Worm (Caenorhabditis elegans) whole organism, L2 larva: ENCODE results near the gene Y37E11AL.12.

Experiments
- F13H6.1 ChIP-seq: sonication (generic microtip); optimal IDR thresholded peaks from 2 replicates; lab custom pipeline; 2016; ENCODE audit warnings: missing genetic modification characterization, missing compliant biosample characterization
- R02D3.7 ChIP-seq: fragments of 150-350 bp; optimal IDR thresholded peaks from 2 replicates; lab custom pipeline; 2014; ENCODE audit warnings: missing biosample characterization, missing genetic modification characterization
- Y55F3AM.14 ChIP-seq: fragments of 200-800 bp; sonication (Bioruptor generic); optimal IDR thresholded peaks from 2 replicates; lab custom pipeline; 2018; ENCODE audit warnings: mild to moderate bottlenecking, missing genetic modification characterization, missing compliant biosample characterization
- aly-2 ChIP-seq: fragments of 150-350 bp; optimal IDR thresholded peaks from 2 replicates; lab custom pipeline; 2014; ENCODE audit warnings: missing biosample characterization, missing genetic modification characterization
- ama-1 ChIP-seq: fragments of 150-350 bp; optimal IDR thresholded peaks from 2 replicates; lab custom pipeline; 2018; ENCODE audit warnings: inconsistent platforms
- blmp-1 ChIP-seq: sonication (generic microtip); optimal IDR thresholded peaks from 2 replicates; lab custom pipeline; 2017; ENCODE audit warnings: missing genetic modification characterization, mild to moderate bottlenecking, missing compliant biosample characterization, antibody characterized with exemption, moderate library complexity; ENCODE audit not compliant: insufficient read depth
- ceh-16 ChIP-seq: fragments of 150-350 bp; optimal IDR thresholded peaks from 2 replicates; lab custom pipeline; 2014; ENCODE audit warnings: missing biosample characterization, missing genetic modification characterization
- ceh-82 ChIP-seq: fragments of 150-350 bp; optimal IDR thresholded peaks from 2 replicates; lab custom pipeline; 2014; ENCODE audit warnings: missing biosample characterization, missing genetic modification characterization
- dmd-4 ChIP-seq: sonication (generic microtip); optimal IDR thresholded peaks from 2 replicates; lab custom pipeline; 2017; ENCODE audit warnings: missing biosample characterization, missing genetic modification characterization
- egl-27 ChIP-seq: sonication (generic microtip); optimal IDR thresholded peaks from 3 replicates; lab custom pipeline; 2017; ENCODE audit warnings: missing biosample characterization, missing genetic modification reagents, missing genetic modification characterization
- elt-1 ChIP-seq: fragments of 150-350 bp; optimal IDR thresholded peaks from 2 replicates; lab custom pipeline; 2014; ENCODE audit warnings: missing biosample characterization, missing genetic modification characterization
- elt-3 ChIP-seq: sonication (generic microtip); optimal IDR thresholded peaks from 2 replicates; lab custom pipeline; 2017; ENCODE audit warnings: missing biosample characterization, missing genetic modification characterization
- fos-1 ChIP-seq: fragments of 150-350 bp; optimal IDR thresholded peaks from 2 replicates; lab custom pipeline; 2014; ENCODE audit warnings: missing biosample characterization, missing genetic modification characterization
- gmeb-1 ChIP-seq: fragments of 150-350 bp; optimal IDR thresholded peaks from 2 replicates; lab custom pipeline; 2014; ENCODE audit warnings: missing biosample characterization, missing genetic modification characterization
- lin-11 ChIP-seq: fragments of 150-350 bp; sonication (generic microtip); optimal IDR thresholded peaks from 2 replicates; lab custom pipeline; 2014; ENCODE audit warnings: missing biosample characterization, missing genetic modification characterization, inconsistent platforms, mixed read lengths
- lin-13 ChIP-seq: fragments of 150-350 bp; optimal IDR thresholded peaks from 2 replicates; lab custom pipeline; 2014; ENCODE audit warnings: missing biosample characterization, missing genetic modification reagents, missing genetic modification characterization
- lin-39 ChIP-seq: fragments of 150-350 bp; optimal IDR thresholded peaks from 2 replicates; lab custom pipeline; 2014; ENCODE audit warnings: missing biosample characterization, missing genetic modification reagents, missing genetic modification characterization
- lsy-2 ChIP-seq, 2 experiments: fragments of 150-350 bp in 1 of 2; sonication (generic microtip) in 1 of 2; optimal IDR thresholded peaks; 2 replicates each; lab custom pipeline; 2014 to 2017; ENCODE audit warnings: missing biosample characterization in 2 of 2, missing genetic modification characterization in 2 of 2
- mab-5 ChIP-seq: fragments of 150-350 bp; optimal IDR thresholded peaks from 2 replicates; lab custom pipeline; 2014; ENCODE audit warnings: missing biosample characterization, missing genetic modification characterization
- mbf-1 ChIP-seq: sonication (generic microtip); optimal IDR thresholded peaks from 2 replicates; lab custom pipeline; 2017; ENCODE audit warnings: missing biosample characterization, missing genetic modification characterization
- mdl-1 ChIP-seq, 2 experiments: fragments of 150-350 bp in 1 of 2; sonication (generic microtip) in 1 of 2; optimal IDR thresholded peaks; 2 replicates each; lab custom pipeline; 2017; ENCODE audit warnings: missing biosample characterization in 2 of 2, missing genetic modification characterization in 2 of 2
- nhr-129 ChIP-seq: fragments of 150-350 bp; optimal IDR thresholded peaks from 2 replicates; lab custom pipeline; 2014; ENCODE audit warnings: missing biosample characterization, missing genetic modification characterization
- nhr-25 ChIP-seq: fragments of 150-350 bp; sonication (generic microtip); optimal IDR thresholded peaks from 3 replicates; lab custom pipeline; 2014; ENCODE audit warnings: missing biosample characterization, missing genetic modification characterization
- nhr-6 ChIP-seq: fragments of 150-350 bp; optimal IDR thresholded peaks from 2 replicates; lab custom pipeline; 2014; ENCODE audit warnings: missing biosample characterization, missing genetic modification characterization
- nhr-77 ChIP-seq: fragments of 150-350 bp; optimal IDR thresholded peaks from 2 replicates; lab custom pipeline; 2014; ENCODE audit warnings: missing biosample characterization, missing genetic modification characterization
- peb-1 ChIP-seq: fragments of 150-350 bp; optimal IDR thresholded peaks from 2 replicates; lab custom pipeline; 2014; ENCODE audit warnings: missing biosample characterization, missing genetic modification characterization
- sem-4 ChIP-seq: fragments of 150-350 bp; optimal IDR thresholded peaks from 2 replicates; lab custom pipeline; 2014; ENCODE audit warnings: missing biosample characterization, missing genetic modification reagents, missing genetic modification characterization
- skn-1 ChIP-seq: sonication (generic microtip); optimal IDR thresholded peaks from 2 replicates; lab custom pipeline; 2017; ENCODE audit warnings: missing biosample characterization, missing genetic modification characterization
- sma-3 ChIP-seq: sonication (generic microtip); optimal IDR thresholded peaks from 2 replicates; lab custom pipeline; 2016; ENCODE audit warnings: missing genetic modification reagents, missing genetic modification characterization, missing compliant biosample characterization
- sma-9 ChIP-seq, 2 experiments: fragments of 150-350 bp in 1 of 2; sonication (generic microtip) in 1 of 2; optimal IDR thresholded peaks; 2 replicates each; lab custom pipeline; 2014 to 2016; ENCODE audit warnings: missing genetic modification characterization in 2 of 2, mild to moderate bottlenecking in 1 of 2, missing biosample characterization in 1 of 2, missing compliant biosample characterization in 1 of 2, missing genetic modification reagents in 1 of 2, moderate library complexity in 1 of 2
- snpc-4 ChIP-seq: fragments of 150-350 bp; optimal IDR thresholded peaks from 2 replicates; lab custom pipeline; 2014; ENCODE audit warnings: missing biosample characterization, missing genetic modification characterization
- unc-39 ChIP-seq: fragments of 150-350 bp; optimal IDR thresholded peaks from 2 replicates; lab custom pipeline; 2014; ENCODE audit warnings: missing biosample characterization, missing genetic modification characterization
- unc-55 ChIP-seq: fragments of 150-350 bp; sonication (generic microtip); optimal IDR thresholded peaks from 3 replicates; lab custom pipeline; 2014; ENCODE audit warnings: missing biosample characterization, missing genetic modification reagents, missing genetic modification characterization
- zag-1 ChIP-seq: fragments of 150-350 bp; optimal IDR thresholded peaks from 2 replicates; lab custom pipeline; 2014; ENCODE audit warnings: missing biosample characterization, missing genetic modification characterization
- ztf-4 ChIP-seq: fragments of 150-350 bp; optimal IDR thresholded peaks from 2 replicates; lab custom pipeline; 2014; ENCODE audit warnings: missing biosample characterization, missing genetic modification characterization

Gene Y37E11AL.12

DNA sequence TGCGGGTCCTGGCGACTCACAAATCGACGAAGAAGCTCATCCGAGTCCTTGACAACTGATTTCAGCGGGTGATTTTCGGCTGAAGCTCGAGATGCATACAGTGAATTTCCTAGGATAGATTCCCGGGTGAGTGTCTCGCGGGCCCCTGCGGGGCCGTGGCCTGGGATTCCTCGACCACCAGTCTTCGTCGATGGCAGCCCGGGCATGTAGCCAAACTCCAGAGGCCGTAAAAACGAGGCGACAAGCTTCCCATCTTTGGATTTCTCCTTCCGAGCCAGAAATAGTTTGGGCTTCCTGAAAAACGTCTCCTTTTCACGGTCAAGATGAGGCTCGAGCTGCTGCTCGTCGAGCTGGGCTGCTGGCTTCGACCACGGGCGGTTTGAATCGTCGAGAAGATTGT, 13.7 kb downstream of the Y37E11AL.12 start:
- TF ChIP-seq aly-2 (tag; lab: Kevin White, UChicago) = no peak
- no peak for TF ChIP-seq ceh-82 (tag; lab: Kevin White, UChicago)
- no peak for TF ChIP-seq elt-1
- TF ChIP-seq nhr-25 (tag; lab: Kevin White, UChicago) = no peak
- no peak for TF ChIP-seq sma-3 (GFP tag; lab: Kevin White, UChicago)
- TF ChIP-seq nhr-129 = no peak
- TF ChIP-seq mab-5 (tag; lab: Kevin White, UChicago) = no peak
- TF ChIP-seq unc-39 (tag; lab: Kevin White, UChicago) = no peak
- no peak for TF ChIP-seq R02D3.7
- TF ChIP-seq ama-1 = no peak
- no peak for TF ChIP-seq mbf-1 (tag; lab: Kevin White, UChicago)
- no peak for TF ChIP-seq ceh-16 (tag; lab: Kevin White, UChicago)

DNA sequence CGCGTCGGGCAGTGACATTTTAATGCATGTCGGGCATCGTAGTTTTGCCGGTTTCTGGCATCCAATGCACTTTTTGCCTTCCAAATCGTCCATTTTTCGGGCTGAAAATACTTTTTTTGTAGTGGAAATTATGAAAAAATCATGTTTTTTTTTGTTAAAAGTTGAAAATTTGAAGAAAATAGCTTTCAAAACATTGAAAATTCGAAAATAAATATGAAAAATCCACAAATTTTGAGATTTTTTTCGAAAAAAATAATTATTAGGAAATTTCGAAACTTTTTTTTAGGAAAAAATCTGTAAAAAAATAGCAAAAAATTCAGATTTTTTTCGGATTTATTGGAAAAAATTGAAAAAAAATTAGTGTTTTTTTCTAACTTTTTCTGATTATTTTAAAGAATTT, 15.0 kb downstream of the Y37E11AL.12 start, which contains the start of gene map-1:
map-1 (minus strand) TSS at position 101 of the 400 bp plus-strand sequence.
- no peak for TF ChIP-seq lin-13 (GFP tag; lab: Kevin White, UChicago)
- TF ChIP-seq dmd-4 (tag; lab: Kevin White, UChicago) = no peak
- TF ChIP-seq unc-55 (GFP tag; lab: Kevin White, UChicago) = no peak
- TF ChIP-seq nhr-25 (tag; lab: Kevin White, UChicago) = no peak
- TF ChIP-seq lin-11 (tag; lab: Kevin White, UChicago) = no peak

DNA sequence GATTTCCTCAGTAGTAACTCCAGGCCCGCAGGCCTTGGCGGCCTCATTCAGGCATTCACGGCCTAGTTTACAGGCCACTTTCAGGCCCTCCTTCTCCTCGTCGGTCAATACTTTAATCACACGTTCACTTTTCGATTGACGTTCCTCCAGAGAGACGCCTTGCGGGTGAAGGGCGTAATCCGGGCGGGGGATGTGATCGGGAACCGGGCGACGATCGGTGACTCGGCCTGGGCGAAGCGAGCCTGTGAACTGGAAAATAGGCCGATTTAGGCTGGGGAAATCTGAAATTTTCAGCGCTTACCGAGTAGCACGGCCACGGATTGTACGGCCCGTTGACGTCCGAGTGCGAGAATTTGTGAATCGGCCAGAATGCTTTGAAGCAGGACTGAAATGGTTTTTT, 15.5 kb downstream of the Y37E11AL.12 start:
- TF ChIP-seq ceh-16 (tag; lab: Kevin White, UChicago) = no peak
- TF ChIP-seq snpc-4 = no peak
- no peak for TF ChIP-seq sem-4
- no peak for TF ChIP-seq unc-55 (GFP tag; lab: Kevin White, UChicago)
- no peak for TF ChIP-seq Y55F3AM.14 (GFP tag; lab: Kevin White, UChicago)

DNA sequence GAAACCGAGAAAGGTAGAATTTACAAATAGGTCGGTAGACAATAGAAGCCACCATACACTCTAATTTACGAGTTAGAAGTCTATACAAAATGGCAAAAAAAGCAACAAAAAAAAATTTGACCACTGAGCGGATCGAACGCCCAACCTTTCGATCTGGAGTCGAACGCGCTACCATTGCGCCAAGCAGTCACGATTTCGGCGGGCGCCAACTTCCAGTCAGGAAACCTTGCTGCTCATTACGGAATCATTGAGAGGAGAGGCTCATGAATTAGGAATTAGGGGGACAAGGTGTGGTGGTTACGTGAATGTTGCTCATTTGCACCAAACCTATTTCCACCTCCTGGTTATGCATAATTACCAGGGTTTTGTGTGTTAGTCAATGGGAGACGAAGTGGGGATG, 20.0 kb downstream of the Y37E11AL.12 start:
- TF ChIP-seq sma-3 (GFP tag; lab: Kevin White, UChicago) (no peak), unc-39 (tag; lab: Kevin White, UChicago) (no peak), mab-5 (tag; lab: Kevin White, UChicago) (no peak), F13H6.1 (tag; lab: Kevin White, UChicago) (no peak), ceh-82 (tag; lab: Kevin White, UChicago) (no peak), gmeb-1 (no peak), ztf-4 (tag; lab: Kevin White, UChicago) (no peak), sma-9 (GFP tag; optimal IDR thresholded peaks at IDR 0.05; lab: Kevin White, UChicago) (no peak), sma-9 (tag; optimal IDR thresholded peaks at IDR 0.05; lab: Kevin White, UChicago) (no peak), mdl-1 (tag; optimal IDR thresholded peaks at IDR 0.05; lab: Kevin White, UChicago) (no peak), zag-1 (tag; lab: Kevin White, UChicago) (no peak), elt-1 (no peak), lin-39 (tag; lab: Kevin White, UChicago) (no peak), lin-13 (GFP tag; lab: Kevin White, UChicago) (no peak), ama-1 (no peak), lsy-2 (tag; optimal IDR thresholded peaks at IDR 0.05; lab: Kevin White, UChicago) (no peak), elt-3 (tag; lab: Kevin White, UChicago) (no peak), dmd-4 (tag; lab: Kevin White, UChicago) (no peak), nhr-25 (tag; lab: Kevin White, UChicago) (no peak), aly-2 (tag; lab: Kevin White, UChicago) (no peak), skn-1 (tag; lab: Kevin White, UChicago) (no peak)

DNA sequence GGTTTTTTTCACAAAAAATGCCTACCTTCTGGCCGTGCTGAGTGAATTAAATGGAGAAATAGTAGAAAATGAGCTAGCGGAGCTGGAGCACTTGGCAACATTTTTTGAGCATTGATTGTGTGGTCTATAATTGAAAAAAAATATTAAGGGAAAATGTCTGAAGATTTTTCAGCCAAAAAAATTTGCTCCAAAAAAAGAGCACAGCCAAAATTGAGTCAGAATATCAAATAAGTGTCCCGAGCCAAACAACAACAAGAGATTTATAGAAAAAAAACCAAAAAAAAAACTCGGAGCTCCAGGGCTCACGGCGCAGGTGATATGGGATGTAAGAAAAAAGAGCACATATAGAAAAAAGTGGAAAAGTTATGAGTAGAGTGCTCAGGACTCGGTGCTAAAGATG, 33.2 kb downstream of the Y37E11AL.12 start, which contains the start of gene fmil-1:
fmil-1 (minus strand) TSS at position 101 of the 400 bp plus-strand sequence.
- TF ChIP-seq blmp-1 (tag; lab: Kevin White, UChicago) (no peak), R02D3.7 (no peak), F13H6.1 (tag; lab: Kevin White, UChicago) (no peak), mab-5 (tag; lab: Kevin White, UChicago) (no peak), nhr-77 (tag; lab: Kevin White, UChicago) (no peak), fos-1 (tag; lab: Kevin White, UChicago) (no peak), egl-27 (tag; lab: Kevin White, UChicago) (no peak), nhr-6 (tag; lab: Kevin White, UChicago) (no peak), mbf-1 (tag; lab: Kevin White, UChicago) (no peak), peb-1 (no peak)
